Worm (Caenorhabditis elegans): ENCODE data around the gene glr-2.

The glr-2 gene

DNA sequence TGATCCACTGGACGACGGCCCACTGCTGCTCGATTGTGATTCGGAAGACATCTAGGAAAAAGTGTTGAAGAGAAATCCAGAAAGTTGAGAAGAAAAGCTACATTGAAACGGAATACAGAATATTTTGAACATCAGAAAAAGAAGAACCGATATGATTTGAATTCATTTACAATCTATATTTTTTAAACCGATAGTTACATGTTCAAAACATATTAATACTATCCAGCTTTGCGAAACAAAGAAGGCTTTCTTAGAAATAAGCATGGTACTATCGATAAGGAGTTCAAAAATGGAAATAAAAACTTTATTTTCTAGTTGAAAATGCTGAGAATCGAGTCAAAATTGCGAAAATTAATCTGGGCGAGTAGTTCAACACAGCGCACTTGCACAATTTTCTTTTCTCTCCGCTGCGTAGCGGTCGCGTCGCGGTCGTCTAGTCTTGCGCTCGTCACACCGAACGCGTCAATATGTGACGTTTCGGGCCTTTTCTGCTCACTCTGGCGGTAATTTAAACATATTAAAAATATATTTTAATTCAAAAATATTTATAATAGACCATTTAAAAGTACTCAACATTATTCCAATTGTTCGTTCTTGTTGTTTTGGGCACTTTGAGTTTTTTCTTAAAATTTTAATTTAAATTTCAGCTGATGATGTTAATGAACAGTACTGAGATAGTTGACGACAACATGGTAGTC lies 17.5 kb upstream of the glr-2 start, which contains the start of the genes syf-2 and K04G7.1 (continued):
- TF ChIP-seq let-607 (tag; optimal IDR thresholded peaks at IDR 0.05): peak; percentile 65 to 78
- no peak for TF ChIP-seq Y67H2A.10 (GFP tag; conservative IDR thresholded peaks at IDR 0.05)
- TF ChIP-seq snpc-4 (GFP tag; optimal IDR thresholded peaks at IDR 0.05): peak; percentile 77
- peak; percentile 50 to 81 (median 66) for TF ChIP-seq snpc-4 (tag; optimal IDR thresholded peaks at IDR 0.05)
- peak; percentile 88 for TF ChIP-seq rcor-1 (GFP tag; IDR thresholded peaks at IDR 0.05)
- TF ChIP-seq mcd-1 (GFP tag; IDR thresholded peaks at IDR 0.05): peak; percentile 93
- TF ChIP-seq nhr-80 (tag; optimal IDR thresholded peaks at IDR 0.05): peak; percentile 68
- TF ChIP-seq pbrm-1 (GFP tag; IDR thresholded peaks at IDR 0.05): peak; percentile 89
- peak; percentile 73 for TF ChIP-seq K12H6.12 (tag; optimal IDR thresholded peaks at IDR 0.05)
- no peak for TF ChIP-seq ztf-3 (GFP tag; optimal IDR thresholded peaks at IDR 0.05)
- peak; percentile 71 for TF ChIP-seq tbp1 (GFP tag; optimal IDR thresholded peaks at IDR 0.05)
- peak; percentile 32 for TF ChIP-seq him-1 (tag; optimal IDR thresholded peaks at IDR 0.05)
- TF ChIP-seq B0019.2 (GFP tag; conservative IDR thresholded peaks at IDR 0.05): 0 out of 2 replicates have a peak, but pooled peaks have one; percentile 44
- TF ChIP-seq Y79H2A.3 (GFP tag; conservative IDR thresholded peaks at IDR 0.05): 0 out of 2 replicates have a peak, but pooled peaks have one; percentile 64
- TF ChIP-seq egrh-3 (GFP tag; IDR thresholded peaks at IDR 0.05): no peak
- TF ChIP-seq mes-4 (tag; optimal IDR thresholded peaks at IDR 0.05): no peak
- no peak for TF ChIP-seq F37B4.10 (GFP tag; IDR thresholded peaks at IDR 0.05)
- peak; percentile 62; the same call in 1 of the 2 replicates for TF ChIP-seq hsf-1 (GFP tag; IDR thresholded peaks at IDR 0.05)
- TF ChIP-seq egl-18 (GFP tag; IDR thresholded peaks at IDR 0.05): no peak
- TF ChIP-seq cebp-2 (GFP tag; IDR thresholded peaks at IDR 0.05): no peak
- no peak for TF ChIP-seq tbx-9 (tag; optimal IDR thresholded peaks at IDR 0.05; ENCODE audit: borderline replicate concordance)
- peak; percentile 77 for TF ChIP-seq dpl-1 (GFP tag; optimal IDR thresholded peaks at IDR 0.05)
- TF ChIP-seq egl-44 (GFP tag; IDR thresholded peaks at IDR 0.05): no peak
- peak; percentile 80 for TF ChIP-seq F33H1.4 (GFP tag; IDR thresholded peaks at IDR 0.05)
- TF ChIP-seq fkh-3 (tag; optimal IDR thresholded peaks at IDR 0.05): no peak
- TF ChIP-seq hrde-1 (tag; optimal IDR thresholded peaks at IDR 0.05; ENCODE audit: borderline replicate concordance): peak; percentile 4
- TF ChIP-seq tlf-1 (GFP tag; optimal IDR thresholded peaks at IDR 0.05): peak; percentile 89
- TF ChIP-seq madf-8 (GFP tag; conservative IDR thresholded peaks at IDR 0.05): peak; percentile 31; the same call in 1 of the 2 replicates
- TF ChIP-seq atf-7 (tag; optimal IDR thresholded peaks at IDR 0.05): peak; percentile 35
- peak; percentile 77 for TF ChIP-seq zfh-2 (GFP tag; conservative IDR thresholded peaks at IDR 0.05)
- no peak for TF ChIP-seq hmg-20 (GFP tag; IDR thresholded peaks at IDR 0.05)
- no peak for TF ChIP-seq F22D6.2 (tag; optimal IDR thresholded peaks at IDR 0.05)
- TF ChIP-seq nfya-1 (tag; optimal IDR thresholded peaks at IDR 0.05; ENCODE audit: borderline replicate concordance, insufficient read depth): no peak
- no peak for TF ChIP-seq mxl-1 (tag; optimal IDR thresholded peaks at IDR 0.05)
- no peak for TF ChIP-seq ceh-58 (GFP tag; IDR thresholded peaks at IDR 0.05)
- TF ChIP-seq lir-1 (GFP tag; conservative IDR thresholded peaks at IDR 0.05): peak; percentile 85
- peak; percentile 95 for TF ChIP-seq dox-1 (GFP tag; IDR thresholded peaks at IDR 0.05)
- peak; percentile 97 for TF ChIP-seq lin-54 (GFP tag; optimal IDR thresholded peaks at IDR 0.05)
- no peak for TF ChIP-seq T07F8.4 (tag; optimal IDR thresholded peaks at IDR 0.05)
- peak; percentile 74 for TF ChIP-seq snpc-1.1 (tag; optimal IDR thresholded peaks at IDR 0.05; ENCODE audit: insufficient read depth)
- peak; percentile 78 for TF ChIP-seq Y53G8AR.9 (GFP tag; conservative IDR thresholded peaks at IDR 0.05)
- peak; percentile 92 for TF ChIP-seq pha-4 (tag; optimal IDR thresholded peaks at IDR 0.05)
- no peak for TF ChIP-seq nhr-179 (tag; optimal IDR thresholded peaks at IDR 0.05)
- TF ChIP-seq lin-40 (tag; optimal IDR thresholded peaks at IDR 0.05): peak; percentile 79
- no peak for TF ChIP-seq rpc-1 (optimal IDR thresholded peaks at IDR 0.05)
- TF ChIP-seq rpc-1 (tag; optimal IDR thresholded peaks at IDR 0.05): no peak
- TF ChIP-seq repo-1 (tag; optimal IDR thresholded peaks at IDR 0.05): peak; percentile 1
- peak; percentile 82 for TF ChIP-seq efl-1 (GFP tag; optimal IDR thresholded peaks at IDR 0.05)
